Worm (Caenorhabditis elegans) whole organism, L4 larva: Measurements from ENCODE around the gene chil-22.

ENCODE experiments used
- D1046.2 ChIP-seq: fragments of 200-800 bp; sonication (Bioruptor generic); IDR thresholded peaks from 2 replicates; pipeline ENCODE4 v1.3.6; 2022; ENCODE audit warnings: missing genetic modification characterization, missing compliant biosample characterization
- F44E2.7 ChIP-seq: fragments of 200-800 bp; sonication (Bioruptor generic); IDR thresholded peaks from 2 replicates; pipeline ENCODE4 v2.1.2; 2022; ENCODE audit warnings: missing genetic modification characterization, missing compliant biosample characterization
- ZK337.2 ChIP-seq: fragments of 200-800 bp; sonication (Bioruptor generic); IDR thresholded peaks from 2 replicates; pipeline ENCODE4 v1.3.6; 2022; ENCODE audit warnings: missing genetic modification reagents, missing genetic modification characterization, missing compliant biosample characterization
- aha-1 ChIP-seq: fragments of 150-350 bp; peaks from one replicate; lab custom pipeline; 2014; ENCODE audit warnings: missing biosample characterization, missing genetic modification characterization
- aly-2 ChIP-seq: sonication (generic microtip); optimal IDR thresholded peaks from 2 replicates; lab custom pipeline; 2018; ENCODE audit warnings: missing biosample characterization, missing genetic modification characterization
- ceh-62 ChIP-seq: sonication (generic microtip); optimal IDR thresholded peaks from 2 replicates; lab custom pipeline; 2017; ENCODE audit warnings: missing biosample characterization, missing genetic modification characterization
- ceh-82 ChIP-seq: sonication (generic microtip); optimal IDR thresholded peaks from 2 replicates; lab custom pipeline; 2017; ENCODE audit warnings: missing biosample characterization, missing genetic modification characterization
- ces-1 ChIP-seq: fragments of 150-350 bp; sonication (generic microtip); optimal IDR thresholded peaks from 4 replicates; lab custom pipeline; 2014; ENCODE audit warnings: missing biosample characterization, missing genetic modification reagents, missing genetic modification characterization
- ctbp-1 ChIP-seq: fragments of 200-800 bp; sonication (Bioruptor generic); IDR thresholded peaks from 2 replicates; pipeline ENCODE4 v1.3.6; 2022; ENCODE audit warnings: missing genetic modification reagents, missing genetic modification characterization, missing compliant biosample characterization
- daf-16 ChIP-seq, 3 experiments: sonication (generic microtip); optimal IDR thresholded peaks; 2 replicates each; lab custom pipeline; 2016 to 2017; ENCODE audit warnings: missing genetic modification characterization in 3 of 3, missing genetic modification reagents in 3 of 3, mild to moderate bottlenecking in 2 of 3, missing compliant biosample characterization in 2 of 3, missing biosample characterization in 1 of 3, moderate library complexity in 1 of 3
- dmd-6 ChIP-seq: fragments of 200-800 bp; sonication (Bioruptor generic); IDR thresholded peaks from 2 replicates; pipeline ENCODE4 v1.3.6; 2022; ENCODE audit warnings: missing genetic modification reagents, missing genetic modification characterization, missing compliant biosample characterization
- dmd-9 ChIP-seq: fragments of 200-800 bp; sonication (Bioruptor generic); IDR thresholded peaks from 2 replicates; pipeline ENCODE4 v1.3.6; 2022; ENCODE audit warnings: missing genetic modification reagents, missing genetic modification characterization, missing compliant biosample characterization
- dve-1 ChIP-seq: sonication (generic microtip); optimal IDR thresholded peaks from 2 replicates; lab custom pipeline; 2017; ENCODE audit warnings: antibody characterized with exemption, mild to moderate bottlenecking, missing genetic modification characterization, missing compliant biosample characterization; ENCODE audit not compliant: insufficient read depth
- fos-1 ChIP-seq: fragments of 150-350 bp; optimal IDR thresholded peaks from 2 replicates; lab custom pipeline; 2014; ENCODE audit warnings: missing biosample characterization, missing genetic modification characterization
- gei-8 ChIP-seq: fragments of 200-800 bp; sonication (Bioruptor generic); optimal IDR thresholded peaks from 2 replicates; lab custom pipeline; 2018; ENCODE audit warnings: mild to moderate bottlenecking, missing genetic modification characterization, missing compliant biosample characterization
- hlh-11 ChIP-seq: fragments of 200-800 bp; sonication (Bioruptor generic); optimal IDR thresholded peaks from 2 replicates; lab custom pipeline; 2018; ENCODE audit warnings: mild to moderate bottlenecking, missing genetic modification characterization, missing compliant biosample characterization
- hlh-30 ChIP-seq: sonication (generic microtip); optimal IDR thresholded peaks from 2 replicates; lab custom pipeline; 2017; ENCODE audit warnings: antibody characterized with exemption, mild to moderate bottlenecking, missing genetic modification characterization, missing compliant biosample characterization; ENCODE audit not compliant: insufficient read depth
- jun-1 ChIP-seq: fragments of 150-350 bp; optimal IDR thresholded peaks from 2 replicates; lab custom pipeline; 2014; ENCODE audit warnings: missing biosample characterization, missing genetic modification reagents, missing genetic modification characterization
- lin-39 ChIP-seq: fragments of 150-350 bp; optimal IDR thresholded peaks from 2 replicates; lab custom pipeline; 2014; ENCODE audit warnings: missing biosample characterization, missing genetic modification reagents, missing genetic modification characterization
- lsy-2 ChIP-seq, 2 experiments: fragments of 150-350 bp in 1 of 2; sonication (generic microtip) in 1 of 2; optimal IDR thresholded peaks; 2 replicates each; lab custom pipeline; 2014 to 2017; ENCODE audit warnings: missing biosample characterization in 2 of 2, missing genetic modification characterization in 2 of 2
- mdl-1 ChIP-seq, 2 experiments: fragments of 150-350 bp in 1 of 2; sonication (generic microtip) in 1 of 2; optimal IDR thresholded peaks; 2 replicates each; lab custom pipeline; 2014 to 2017; ENCODE audit warnings: missing biosample characterization in 2 of 2, missing genetic modification characterization in 2 of 2
- mdt-29 ChIP-seq: fragments of 200-800 bp; sonication (Bioruptor generic); IDR thresholded peaks from 2 replicates; pipeline ENCODE4 v1.3.6; 2022; ENCODE audit warnings: missing genetic modification reagents, missing genetic modification characterization, missing compliant biosample characterization
- mep-1 ChIP-seq: fragments of 150-350 bp; sonication (generic microtip); optimal IDR thresholded peaks from 3 replicates; lab custom pipeline; 2014; ENCODE audit warnings: missing biosample characterization, missing genetic modification characterization
- mxl-3 ChIP-seq: fragments of 200-800 bp; sonication (Bioruptor generic); optimal IDR thresholded peaks from 2 replicates; lab custom pipeline; 2018; ENCODE audit warnings: mild to moderate bottlenecking, missing genetic modification characterization, missing compliant biosample characterization
- nhr-111 ChIP-seq: fragments of 200-800 bp; sonication (Bioruptor generic); optimal IDR thresholded peaks from 2 replicates; lab custom pipeline; 2018; ENCODE audit warnings: mild to moderate bottlenecking, missing genetic modification characterization, missing compliant biosample characterization
- nhr-237 ChIP-seq: sonication (generic microtip); optimal IDR thresholded peaks from 2 replicates; lab custom pipeline; 2017; ENCODE audit warnings: missing biosample characterization, missing genetic modification characterization
- nhr-28 ChIP-seq: fragments of 150-350 bp; optimal IDR thresholded peaks from 2 replicates; lab custom pipeline; 2014; ENCODE audit warnings: missing biosample characterization, missing genetic modification characterization
- nhr-42 ChIP-seq: fragments of 200-800 bp; sonication (Bioruptor generic); IDR thresholded peaks from 2 replicates; pipeline ENCODE4 v1.3.6; 2022; ENCODE audit warnings: missing genetic modification characterization, missing compliant biosample characterization
- nhr-48 ChIP-seq: sonication (generic microtip); optimal IDR thresholded peaks from 2 replicates; lab custom pipeline; 2016; ENCODE audit warnings: mild to moderate bottlenecking, missing genetic modification characterization, missing compliant biosample characterization
- pha-4 ChIP-seq, 2 experiments: fragments of 150-350 bp in 1 of 2; fragments of 200-800 bp in 1 of 2; sonication (Bioruptor generic) in 1 of 2; IDR thresholded peaks in 1 of 2; optimal IDR thresholded peaks in 1 of 2; 2 replicates each; pipeline versions ENCODE4 v1.3.6 to Lab custom; 2014 to 2022; ENCODE audit warnings: missing genetic modification characterization in 2 of 2, missing genetic modification reagents in 2 of 2, missing biosample characterization in 1 of 2, missing compliant biosample characterization in 1 of 2
- php-3 ChIP-seq: fragments of 200-800 bp; sonication (Bioruptor generic); IDR thresholded peaks from 2 replicates; pipeline ENCODE4 v1.3.6; 2022; ENCODE audit warnings: missing genetic modification reagents, missing genetic modification characterization, missing compliant biosample characterization
- rbr-2 ChIP-seq: sonication (generic microtip); optimal IDR thresholded peaks from 2 replicates; lab custom pipeline; 2016; ENCODE audit warnings: missing genotype, missing genetic modification characterization, missing compliant biosample characterization
- skn-1 ChIP-seq: fragments of 150-350 bp; optimal IDR thresholded peaks from 2 replicates; lab custom pipeline; 2014; ENCODE audit warnings: missing biosample characterization, missing genetic modification characterization
- spr-1 ChIP-seq: sonication (generic microtip); optimal IDR thresholded peaks from 2 replicates; lab custom pipeline; 2016; ENCODE audit warnings: mild to moderate bottlenecking, missing genetic modification characterization, missing compliant biosample characterization
- spr-3 ChIP-seq: fragments of 200-800 bp; sonication (Bioruptor generic); optimal IDR thresholded peaks from 2 replicates; lab custom pipeline; 2018; ENCODE audit warnings: mild to moderate bottlenecking, missing genetic modification characterization, missing compliant biosample characterization
- tag-97 ChIP-seq: fragments of 200-800 bp; sonication (Bioruptor generic); IDR thresholded peaks from 2 replicates; pipeline ENCODE4 v1.3.6; 2022; ENCODE audit warnings: missing genetic modification characterization, missing compliant biosample characterization
- tra-1 ChIP-seq: fragments of 200-800 bp; sonication (Bioruptor generic); IDR thresholded peaks from 2 replicates; pipeline ENCODE4 v1.3.6; 2022; ENCODE audit warnings: missing genetic modification reagents, missing genetic modification characterization, missing compliant biosample characterization
- unc-62 ChIP-seq, 3 experiments: fragments of 150-350 bp in 1 of 3; sonication (generic microtip); optimal IDR thresholded peaks in 2 of 3; peaks in 1 of 3; 1 replicate in 1 of 3; 2 replicates in 2 of 3; lab custom pipeline; 2014 to 2017; ENCODE audit warnings: missing biosample characterization in 3 of 3, missing genetic modification characterization in 3 of 3, missing genetic modification reagents in 3 of 3, missing genotype in 1 of 3
- zip-11 ChIP-seq: fragments of 200-800 bp; sonication (Bioruptor generic); IDR thresholded peaks from 2 replicates; pipeline ENCODE4 v1.3.6; 2022; ENCODE audit warnings: missing genetic modification characterization, missing compliant biosample characterization
- ztf-11 ChIP-seq: fragments of 150-350 bp; optimal IDR thresholded peaks from 2 replicates; lab custom pipeline; 2014; ENCODE audit warnings: missing biosample characterization, missing genetic modification characterization

The chil-22 gene

ce11 chrII:9500926-9501325 lies 34.9 kb upstream of the chil-22 start (continued):
- TF ChIP-seq ctbp-1, result no peak
- no peak for TF ChIP-seq spr-3 (GFP tag; lab: Kevin White, UChicago)
- no peak for TF ChIP-seq nhr-237 (tag; lab: Kevin White, UChicago)
- no peak for TF ChIP-seq dmd-9
- peak in 1 of 2 experiments; percentile 49 for TF ChIP-seq daf-16 (GFP tag; optimal IDR thresholded peaks at IDR 0.05; lab: Kevin White, UChicago)
- TF ChIP-seq daf-16 (tag; optimal IDR thresholded peaks at IDR 0.05; lab: Kevin White, UChicago), result peak; percentile 96
- peak; percentile 53 for TF ChIP-seq jun-1 (tag; lab: Kevin White, UChicago)
- TF ChIP-seq ceh-82 (tag; lab: Kevin White, UChicago), result no peak
- TF ChIP-seq, all 104 proteins: peak for 28

DNA sequence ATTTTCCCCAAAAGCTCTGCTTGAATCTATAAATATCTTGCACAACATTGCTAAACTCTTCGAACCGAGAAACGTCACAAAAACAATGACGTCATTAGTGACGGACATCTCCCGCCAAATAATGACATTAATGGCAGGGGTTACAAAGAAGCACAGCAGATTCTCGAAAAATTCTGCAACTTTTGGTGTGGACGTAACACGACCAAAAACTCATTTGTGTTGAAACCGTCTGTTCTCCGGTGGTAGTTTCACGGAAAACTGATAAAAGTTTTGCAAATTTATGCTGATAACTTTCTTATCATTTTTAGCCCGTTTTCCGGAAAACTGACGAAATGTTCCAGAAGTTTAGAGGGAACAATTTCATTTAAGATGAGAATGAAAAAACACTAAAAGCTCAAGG lies 32.6 kb upstream of the chil-22 start:
- TF ChIP-seq spr-1 (tag; lab: Kevin White, UChicago), result no peak
- 0 out of 2 replicates have a peak, but pooled peaks have one; percentile 25 for TF ChIP-seq mdt-29
- TF ChIP-seq F44E2.7 (GFP tag; lab: Robert Waterston, UW), result no peak
- TF ChIP-seq skn-1 (tag; lab: Kevin White, UChicago), result no peak
- 0 out of 2 replicates have a peak, but pooled peaks have one; percentile 13 for TF ChIP-seq php-3
- TF ChIP-seq mxl-3 (GFP tag; lab: Kevin White, UChicago), result no peak
- no peak for TF ChIP-seq pha-4 (GFP tag; IDR thresholded peaks at IDR 0.05; lab: Robert Waterston, UW)
- no peak for TF ChIP-seq pha-4 (tag; optimal IDR thresholded peaks at IDR 0.05; lab: Kevin White, UChicago)
- TF ChIP-seq aly-2, result no peak
- TF ChIP-seq daf-16 (GFP tag; optimal IDR thresholded peaks at IDR 0.05; lab: Kevin White, UChicago), result no peak
- peak; percentile 31 for TF ChIP-seq daf-16 (tag; optimal IDR thresholded peaks at IDR 0.05; lab: Kevin White, UChicago)
- TF ChIP-seq ZK337.2, result no peak
- peak; percentile 45 for TF ChIP-seq nhr-28
- no peak for TF ChIP-seq rbr-2
- no peak for TF ChIP-seq lin-39 (tag; lab: Kevin White, UChicago)
- no peak for TF ChIP-seq ztf-11 (tag; lab: Kevin White, UChicago)
- TF ChIP-seq lsy-2 (tag; optimal IDR thresholded peaks at IDR 0.05; lab: Kevin White, UChicago), result peak in 1 of 2 experiments; percentile 15
- TF ChIP-seq dve-1 (tag; lab: Kevin White, UChicago), result peak; percentile 32
- TF ChIP-seq dmd-6 (GFP tag; lab: Robert Waterston, UW), result peak; percentile 90
- TF ChIP-seq ceh-62, result no peak
- TF ChIP-seq nhr-42 (GFP tag; lab: Robert Waterston, UW), result no peak
- TF ChIP-seq hlh-11, result peak; percentile 60
- no peak for TF ChIP-seq fos-1 (tag; lab: Kevin White, UChicago)

ce11 chrII:9497309-9497708 lies 31.3 kb upstream of the chil-22 start:
- TF ChIP-seq mep-1 (tag; lab: Kevin White, UChicago) (peak; percentile 25), zip-11 (GFP tag; lab: Robert Waterston, UW) (no peak), D1046.2 (GFP tag; lab: Robert Waterston, UW) (no peak), ctbp-1 (peak; percentile 52; the same call in 1 of the 2 replicates), lsy-2 (tag; optimal IDR thresholded peaks at IDR 0.05; lab: Kevin White, UChicago) (peak in 1 of 2 experiments; percentile 14)
- TF ChIP-seq, all 104 proteins: peak for 3

- TF ChIP-seq nhr-111 (GFP tag; lab: Kevin White, UChicago), result no peak
- TF ChIP-seq nhr-48, result peak; percentile 97
- peak in 1 of 2 experiments; percentile 25 for TF ChIP-seq mdl-1 (tag; optimal IDR thresholded peaks at IDR 0.05; lab: Kevin White, UChicago)
- TF ChIP-seq unc-62 (GFP tag; optimal IDR thresholded peaks at IDR 0.05 in 1 of 2; lab: Kevin White, UChicago), result peak in 1 of 2 experiments; percentile 59
- TF ChIP-seq unc-62 (tag; optimal IDR thresholded peaks at IDR 0.05; lab: Kevin White, UChicago), result no peak
- peak; percentile 5 for TF ChIP-seq gei-8 (GFP tag; lab: Kevin White, UChicago)
- TF ChIP-seq nhr-28, result peak; percentile 31
- TF ChIP-seq hlh-11, result peak; percentile 30
- TF ChIP-seq aha-1 (tag; lab: Kevin White, UChicago), result peak; percentile 93
- no peak for TF ChIP-seq ces-1
- no peak for TF ChIP-seq tag-97
- 0 out of 2 replicates have a peak, but pooled peaks have one; percentile 61 for TF ChIP-seq tra-1 (GFP tag; lab: Robert Waterston, UW)
- peak; percentile 46 for TF ChIP-seq dmd-6 (GFP tag; lab: Robert Waterston, UW)
- peak; percentile 56 for TF ChIP-seq hlh-30 (tag; lab: Kevin White, UChicago)
Measured at ce11 chrII:9493242-9494058, 27.5 kb upstream of the chil-22 start.
